Fruit fly (Drosophila melanogaster) whole organism, embryonic: ENCODE results near the gene Polr3E.
A peak's percentile ranks its signal among the peaks of the same experiment; 100 is the strongest.

Experiments used
- Antp ChIP-seq: fragments of 200-800 bp; sonication (Bioruptor generic); optimal IDR thresholded peaks from 3 replicates; lab custom pipeline; 2016; ENCODE audit warnings: missing biosample characterization, missing genetic modification characterization
- Asciz ChIP-seq: fragments of 200-800 bp; sonication (Bioruptor generic); optimal IDR thresholded peaks from 2 replicates; lab custom pipeline; 2017; ENCODE audit warnings: missing biosample characterization, mild to moderate bottlenecking, missing genetic modification characterization, missing genetic modification reagents
- Atf-2 ChIP-seq: fragments of 200-800 bp; sonication (Bioruptor generic); optimal IDR thresholded peaks from 2 replicates; lab custom pipeline; 2016; ENCODE audit warnings: missing biosample characterization, missing genetic modification characterization
- CG11456 ChIP-seq: fragments of 200-800 bp; sonication (Bioruptor generic); IDR thresholded peaks from 3 replicates; pipeline ENCODE4 v1.3.6; 2022; ENCODE audit warnings: missing biosample characterization, missing genetic modification characterization
- CG13424 ChIP-seq: fragments of 200-800 bp; sonication (Bioruptor generic); optimal IDR thresholded peaks from 2 replicates; lab custom pipeline; 2019; ENCODE audit warnings: missing biosample characterization, mild to moderate bottlenecking, missing genetic modification characterization, moderate library complexity
- CG13894 ChIP-seq: fragments of 200-800 bp; sonication (Bioruptor generic); optimal IDR thresholded peaks from 3 replicates; lab custom pipeline; 2018; ENCODE audit warnings: missing biosample characterization, mild to moderate bottlenecking, missing genetic modification characterization, moderate library complexity
- CG14441 ChIP-seq: fragments of 200-800 bp; sonication (Bioruptor generic); IDR thresholded peaks from 2 replicates; pipeline ENCODE4 v1.3.6; 2022; ENCODE audit warnings: missing biosample characterization, missing genetic modification characterization
- CG16815 ChIP-seq: fragments of 200-800 bp; sonication (Bioruptor generic); optimal IDR thresholded peaks from 3 replicates; lab custom pipeline; 2017; ENCODE audit warnings: missing biosample characterization, mild to moderate bottlenecking, missing genetic modification characterization
- CG2116 ChIP-seq: fragments of 200-800 bp; sonication (Bioruptor generic); optimal IDR thresholded peaks from 3 replicates; lab custom pipeline; 2018; ENCODE audit warnings: missing biosample characterization, mild to moderate bottlenecking, missing genetic modification characterization
- CG30431 ChIP-seq: fragments of 200-800 bp; sonication (Bioruptor generic); optimal IDR thresholded peaks from 2 replicates; lab custom pipeline; 2017; ENCODE audit warnings: missing biosample characterization, missing genetic modification characterization
- CG34224 ChIP-seq: fragments of 200-800 bp; sonication (Bioruptor generic); IDR thresholded peaks from 3 replicates; pipeline ENCODE4 v1.3.6; 2022; ENCODE audit warnings: missing biosample characterization, missing genetic modification characterization; ENCODE audit not compliant: partially characterized antibody
- CG5180 ChIP-seq: fragments of 200-800 bp; sonication (Bioruptor generic); optimal IDR thresholded peaks from 3 replicates; lab custom pipeline; 2017; ENCODE audit warnings: missing biosample characterization, missing genetic modification characterization, mild to moderate bottlenecking, moderate library complexity, missing genetic modification reagents
- CG6813 ChIP-seq: fragments of 200-800 bp; sonication (Bioruptor generic); optimal IDR thresholded peaks from 2 replicates; lab custom pipeline; 2017; ENCODE audit warnings: missing biosample characterization, missing genetic modification characterization, mild to moderate bottlenecking, moderate library complexity, missing genetic modification reagents
- CG7271 ChIP-seq: fragments of 200-800 bp; sonication (Bioruptor generic); optimal IDR thresholded peaks from 2 replicates; lab custom pipeline; 2018; ENCODE audit warnings: missing biosample characterization, mild to moderate bottlenecking, missing genetic modification characterization, moderate library complexity
- CkIIα-i1 ChIP-seq: fragments of 200-800 bp; sonication (Bioruptor generic); IDR thresholded peaks from 2 replicates; pipeline ENCODE4 v1.3.6; 2022; ENCODE audit warnings: missing biosample characterization, missing genetic modification characterization
- CoRest ChIP-seq: fragments of 200-800 bp; sonication (Bioruptor generic); optimal IDR thresholded peaks from 3 replicates; lab custom pipeline; 2018; ENCODE audit warnings: missing biosample characterization, mild to moderate bottlenecking, missing genetic modification characterization, moderate library complexity
- CrebB ChIP-seq: fragments of 200-800 bp; sonication (Bioruptor generic); optimal IDR thresholded peaks from 3 replicates; lab custom pipeline; 2018; ENCODE audit warnings: missing biosample characterization, mild to moderate bottlenecking, missing genetic modification characterization
- D19A ChIP-seq: fragments of 200-800 bp; optimal IDR thresholded peaks from 3 replicates; lab custom pipeline; 2019; ENCODE audit warnings: missing biosample characterization, mild to moderate bottlenecking, missing genetic modification characterization, moderate library complexity
- D19B ChIP-seq: fragments of 200-800 bp; sonication (Bioruptor generic); optimal IDR thresholded peaks from 2 replicates; lab custom pipeline; 2017; ENCODE audit warnings: missing biosample characterization, mild to moderate bottlenecking, missing genetic modification characterization
- Dip2 ChIP-seq: fragments of 200-800 bp; sonication (Bioruptor generic); IDR thresholded peaks from 2 replicates; pipeline ENCODE4 v1.3.6; 2022; ENCODE audit warnings: missing biosample characterization, missing genetic modification characterization
- Dp ChIP-seq: fragments of 200-800 bp; sonication (Bioruptor generic); optimal IDR thresholded peaks from 2 replicates; lab custom pipeline; 2018; ENCODE audit warnings: missing biosample characterization, mild to moderate bottlenecking, missing genetic modification characterization, moderate library complexity
- Ets65A ChIP-seq: fragments of 200-800 bp; sonication (Bioruptor generic); peaks from one replicate; lab custom pipeline; 2016; ENCODE audit warnings: missing biosample characterization, missing genetic modification characterization
- Fer1 ChIP-seq: fragments of 200-800 bp; sonication (Bioruptor generic); optimal IDR thresholded peaks from 2 replicates; lab custom pipeline; 2017; ENCODE audit warnings: missing biosample characterization, mild to moderate bottlenecking, missing genetic modification characterization
- Fer2 ChIP-seq: fragments of 200-800 bp; sonication (Bioruptor generic); optimal IDR thresholded peaks from 2 replicates; lab custom pipeline; 2018; ENCODE audit warnings: missing biosample characterization, mild to moderate bottlenecking, missing genetic modification characterization, moderate library complexity
- Mad ChIP-seq: fragments of 200-800 bp; sonication (Bioruptor generic); optimal IDR thresholded peaks from 2 replicates; lab custom pipeline; 2016; ENCODE audit warnings: missing biosample characterization, missing genetic modification characterization
- Meics ChIP-seq: fragments of 200-800 bp; sonication (Bioruptor generic); optimal IDR thresholded peaks from 2 replicates; lab custom pipeline; 2017; ENCODE audit warnings: missing biosample characterization, mild to moderate bottlenecking, missing genetic modification characterization
- NFAT ChIP-seq: fragments of 200-800 bp; sonication (Bioruptor generic); IDR thresholded peaks from 2 replicates; pipeline ENCODE4 v1.3.6; 2022; ENCODE audit warnings: missing biosample characterization, missing genetic modification characterization
- Ptx1 ChIP-seq: fragments of 200-800 bp; sonication (Bioruptor generic); IDR thresholded peaks from 2 replicates; pipeline ENCODE4 v1.3.6; 2022; ENCODE audit warnings: missing biosample characterization, missing genetic modification characterization
- Sin3A ChIP-seq: fragments of >200 bp; optimal IDR thresholded peaks from 2 replicates; lab custom pipeline; 2018
- Stat92E ChIP-seq, 3 experiments: fragments of >200 bp in 2 of 3; fragments of 200-800 bp in 1 of 3; sonication (Bioruptor generic) in 1 of 3; optimal IDR thresholded peaks; 2 replicates each; lab custom pipeline; 2017 to 2019; ENCODE audit warnings: missing biosample characterization in 3 of 3, missing genetic modification characterization in 3 of 3, mild to moderate bottlenecking in 1 of 3, moderate library complexity in 1 of 3
- YL-1 ChIP-seq: fragments of 200-800 bp; sonication (Bioruptor generic); optimal IDR thresholded peaks from 3 replicates; lab custom pipeline; 2017; ENCODE audit warnings: missing biosample characterization, mild to moderate bottlenecking, missing genetic modification characterization
- ap ChIP-seq: fragments of 200-800 bp; sonication (Bioruptor generic); IDR thresholded peaks from 2 replicates; pipeline ENCODE4 v1.3.6; 2022; ENCODE audit warnings: missing biosample characterization, missing genetic modification characterization
- ash1 ChIP-seq: fragments of 200-800 bp; sonication (Bioruptor generic); optimal IDR thresholded peaks from 2 replicates; lab custom pipeline; 2018; ENCODE audit warnings: missing biosample characterization, mild to moderate bottlenecking, missing genetic modification characterization
- bbx ChIP-seq: fragments of 200-800 bp; sonication (Bioruptor generic); IDR thresholded peaks from 2 replicates; pipeline ENCODE4 v1.3.6; 2022; ENCODE audit warnings: missing biosample characterization, missing genetic modification characterization; ENCODE audit not compliant: partially characterized antibody
- bcd ChIP-seq: fragments of 200-800 bp; sonication (Bioruptor generic); optimal IDR thresholded peaks from 2 replicates; lab custom pipeline; 2017; ENCODE audit warnings: missing biosample characterization, mild to moderate bottlenecking, missing genetic modification characterization
- chinmo ChIP-seq: fragments of 200-800 bp; sonication (Bioruptor generic); IDR thresholded peaks from 4 replicates; pipeline ENCODE4 v1.3.6; 2022; ENCODE audit warnings: missing biosample characterization, missing genetic modification characterization; ENCODE audit not compliant: partially characterized antibody
- ewg ChIP-seq: fragments of 200-800 bp; sonication (Bioruptor generic); optimal IDR thresholded peaks from 3 replicates; lab custom pipeline; 2017; ENCODE audit warnings: mild to moderate bottlenecking, missing biosample characterization, missing genetic modification reagents, missing genetic modification characterization
- gt ChIP-seq: fragments of 200-800 bp; sonication (Bioruptor generic); IDR thresholded peaks from 2 replicates; pipeline ENCODE4 v1.3.6; 2022; ENCODE audit warnings: missing biosample characterization, missing genetic modification characterization
- insv ChIP-seq, 2 experiments: fragments of 200-800 bp; sonication (Bioruptor generic); optimal IDR thresholded peaks; 3 replicates each; lab custom pipeline; 2016 to 2018; ENCODE audit warnings: missing biosample characterization in 2 of 2, missing genetic modification characterization in 2 of 2
- lmd ChIP-seq: fragments of 200-800 bp; sonication (Bioruptor generic); IDR thresholded peaks from 2 replicates; pipeline ENCODE4 v1.3.6; 2022; ENCODE audit warnings: missing biosample characterization, missing genetic modification characterization
- onecut ChIP-seq: fragments of 200-800 bp; sonication (Bioruptor generic); IDR thresholded peaks from 2 replicates; pipeline ENCODE4 v1.3.6; 2022; ENCODE audit warnings: missing biosample characterization, missing genetic modification characterization
- pho ChIP-seq: fragments of 200-800 bp; sonication (Bioruptor generic); optimal IDR thresholded peaks from 2 replicates; lab custom pipeline; 2016; ENCODE audit warnings: missing biosample characterization, missing genetic modification characterization
- phol ChIP-seq: fragments of 200-800 bp; sonication (Bioruptor generic); optimal IDR thresholded peaks from 3 replicates; lab custom pipeline; 2018; ENCODE audit warnings: missing biosample characterization, mild to moderate bottlenecking, missing genetic modification characterization, moderate library complexity
- sc ChIP-seq, 3 experiments: fragments of >200 bp in 2 of 3; fragments of 200-800 bp in 1 of 3; sonication (Bioruptor generic) in 1 of 3; optimal IDR thresholded peaks; 2 replicates in 2 of 3; 3 replicates in 1 of 3; lab custom pipeline; 2017; ENCODE audit warnings: mild to moderate bottlenecking in 1 of 3, missing biosample characterization in 1 of 3, missing genetic modification characterization in 1 of 3, missing genetic modification reagents in 1 of 3
- sens ChIP-seq: fragments of 200-800 bp; sonication (Bioruptor generic); peaks from one replicate; lab custom pipeline; 2016; ENCODE audit warnings: missing biosample characterization, missing genetic modification characterization
- sima ChIP-seq: fragments of 200-800 bp; sonication (Bioruptor generic); optimal IDR thresholded peaks from 2 replicates; lab custom pipeline; 2016; ENCODE audit warnings: missing biosample characterization, missing genetic modification characterization
- sna ChIP-seq: fragments of 200-800 bp; sonication (Bioruptor generic); IDR thresholded peaks from 2 replicates; pipeline ENCODE4 v1.3.6; 2022; ENCODE audit warnings: missing biosample characterization, missing genetic modification characterization; ENCODE audit not compliant: partially characterized antibody
- stwl ChIP-seq: fragments of 200-800 bp; sonication (Bioruptor generic); optimal IDR thresholded peaks from 3 replicates; lab custom pipeline; 2018; ENCODE audit warnings: missing biosample characterization, mild to moderate bottlenecking, missing genetic modification characterization, moderate library complexity
- trh ChIP-seq: fragments of 200-800 bp; sonication (Bioruptor generic); optimal IDR thresholded peaks from 2 replicates; lab custom pipeline; 2016; ENCODE audit warnings: missing biosample characterization, missing genetic modification characterization

Polr3E gene

dm6 chr3L:21009405-21010120 lies 22.1 kb upstream of the Polr3E start (continued):
- TF ChIP-seq pho (GFP tag; lab: Kevin White, UChicago) (peak; percentile 48), Dip2 (GFP tag; lab: Robert Waterston, UW) (no peak), CG30431 (GFP tag; lab: Kevin White, UChicago) (no peak), trh (no peak), Fer1 (peak; percentile 32), CG6813 (GFP tag; lab: Kevin White, UChicago) (peak; percentile 35), Mad (GFP tag; lab: Kevin White, UChicago) (no peak), Ptx1 (peak; percentile 59), CG5180 (GFP tag; lab: Kevin White, UChicago) (no peak), bcd (GFP tag; lab: Kevin White, UChicago) (peak; percentile 37), CG2116 (GFP tag; lab: Kevin White, UChicago) (peak; percentile 20), D19B (GFP tag; lab: Kevin White, UChicago) (no peak), CG34224 (no peak), sens (peak; percentile 94), CrebB (tag; lab: Kevin White, UChicago) (no peak), bbx (GFP tag; lab: Robert Waterston, UW) (peak; percentile 34; the same call in 1 of the 2 replicates), Stat92E (GFP tag; optimal IDR thresholded peaks at IDR 0.05; lab: Kevin White, UChicago) (no peak), D19A (tag; lab: Kevin White, UChicago) (peak; percentile 7), gt (no peak), Atf-2 (GFP tag; lab: Kevin White, UChicago) (peak; percentile 55), ash1 (no peak), insv (GFP tag; optimal IDR thresholded peaks at IDR 0.05; lab: Kevin White, UChicago) (no peak), Antp (GFP tag; lab: Kevin White, UChicago) (peak; percentile 54), phol (tag; lab: Kevin White, UChicago) (peak; percentile 32), Ets65A (GFP tag; lab: Kevin White, UChicago) (peak; percentile 58), CG16815 (no peak), YL-1 (GFP tag; lab: Kevin White, UChicago) (no peak), Dp (GFP tag; lab: Kevin White, UChicago) (no peak), Sin3A (lab: Kevin White, UChicago) (no peak), CkIIα-i1 (GFP tag; lab: Robert Waterston, UW) (no peak), lmd (GFP tag; lab: Robert Waterston, UW) (no peak; the same call in 1 of the 2 replicates), onecut (GFP tag; lab: Robert Waterston, UW) (0 out of 2 replicates have a peak, but pooled peaks have one; percentile 14), CG13424 (tag; lab: Kevin White, UChicago) (peak; percentile 21), Meics (peak; percentile 50), sc (optimal IDR thresholded peaks at IDR 0.05; lab: Kevin White, UChicago) (no peak), sc (GFP tag; optimal IDR thresholded peaks at IDR 0.05; lab: Kevin White, UChicago) (no peak), ewg (GFP tag; lab: Kevin White, UChicago) (peak; percentile 16), sna (GFP tag; lab: Robert Waterston, UW) (no peak), CG11456 (GFP tag; lab: Robert Waterston, UW) (no peak), chinmo (GFP tag; lab: Robert Waterston, UW) (0 out of 4 replicates have a peak, but pooled peaks have one; percentile 58), CoRest (tag; lab: Kevin White, UChicago) (peak; percentile 22), CG14441 (GFP tag; lab: Robert Waterston, UW) (peak; percentile 79), Asciz (GFP tag; lab: Kevin White, UChicago) (peak; percentile 37), NFAT (GFP tag; lab: Robert Waterston, UW) (no peak), ap (peak; percentile 52; the same call in 1 of the 2 replicates), Fer2 (tag; lab: Kevin White, UChicago) (no peak), stwl (tag; lab: Kevin White, UChicago) (no peak), CG13894 (tag; lab: Kevin White, UChicago) (peak; percentile 32), sima (no peak), CG7271 (tag; lab: Kevin White, UChicago) (no peak)
